Worm (Caenorhabditis elegans) whole organism, L4 larva: Measurements from ENCODE around the gene math-33.

ENCODE experiments used
- F10B5.3 ChIP-seq: sonication (generic microtip); optimal IDR thresholded peaks from 2 replicates; lab custom pipeline; 2016; ENCODE audit warnings: mild to moderate bottlenecking, missing genetic modification characterization, missing compliant biosample characterization
- F44E2.7 ChIP-seq: fragments of 200-800 bp; sonication (Bioruptor generic); IDR thresholded peaks from 2 replicates; pipeline ENCODE4 v2.1.2; 2022; ENCODE audit warnings: missing genetic modification characterization, missing compliant biosample characterization
- T26A8.4 ChIP-seq: fragments of 200-800 bp; sonication (Bioruptor generic); IDR thresholded peaks from 2 replicates; pipeline ENCODE4 v1.3.6; 2022; ENCODE audit warnings: missing genetic modification characterization, missing compliant biosample characterization
- Y105C5A.15 ChIP-seq: fragments of 200-800 bp; sonication (Bioruptor generic); IDR thresholded peaks from 2 replicates; pipeline ENCODE4 v1.3.6; 2022; ENCODE audit warnings: missing genetic modification characterization, missing compliant biosample characterization
- ZK546.5 ChIP-seq, 2 experiments: sonication (generic microtip); optimal IDR thresholded peaks; 2 replicates each; lab custom pipeline; 2017; ENCODE audit warnings: missing biosample characterization in 2 of 2, missing genetic modification characterization in 2 of 2
- aly-2 ChIP-seq: sonication (generic microtip); optimal IDR thresholded peaks from 2 replicates; lab custom pipeline; 2018; ENCODE audit warnings: missing biosample characterization, missing genetic modification characterization
- attf-4 ChIP-seq: sonication (generic microtip); optimal IDR thresholded peaks from 3 replicates; lab custom pipeline; 2017; ENCODE audit warnings: missing biosample characterization, missing genetic modification characterization
- ceh-20 ChIP-seq: fragments of 200-800 bp; sonication (Bioruptor generic); IDR thresholded peaks from 2 replicates; pipeline ENCODE4 v1.3.6; 2022; ENCODE audit warnings: missing genetic modification reagents, missing genetic modification characterization, missing compliant biosample characterization
- ces-1 ChIP-seq: fragments of 150-350 bp; sonication (generic microtip); optimal IDR thresholded peaks from 4 replicates; lab custom pipeline; 2014; ENCODE audit warnings: missing biosample characterization, missing genetic modification reagents, missing genetic modification characterization
- daf-12 ChIP-seq: fragments of 150-350 bp; optimal IDR thresholded peaks from 2 replicates; lab custom pipeline; 2014; ENCODE audit warnings: missing biosample characterization, missing genetic modification reagents, missing genetic modification characterization
- daf-16 ChIP-seq, 3 experiments: sonication (generic microtip); optimal IDR thresholded peaks; 2 replicates each; lab custom pipeline; 2016 to 2017; ENCODE audit warnings: missing genetic modification characterization in 3 of 3, missing genetic modification reagents in 3 of 3, mild to moderate bottlenecking in 2 of 3, missing compliant biosample characterization in 2 of 3, missing biosample characterization in 1 of 3, moderate library complexity in 1 of 3
- dpl-1 ChIP-seq: fragments of 150-350 bp; optimal IDR thresholded peaks from 2 replicates; lab custom pipeline; 2014; ENCODE audit warnings: missing biosample characterization, missing genetic modification reagents, missing genetic modification characterization
- duxl-1 ChIP-seq: sonication (generic microtip); optimal IDR thresholded peaks from 2 replicates; lab custom pipeline; 2016; ENCODE audit warnings: mild to moderate bottlenecking, missing genetic modification characterization, moderate library complexity, missing compliant biosample characterization; ENCODE audit not compliant: poor library complexity
- egl-43 ChIP-seq: fragments of 200-800 bp; sonication (Bioruptor generic); IDR thresholded peaks from 2 replicates; pipeline ENCODE4 v1.3.6; 2022; ENCODE audit warnings: missing genetic modification reagents, missing genetic modification characterization, missing compliant biosample characterization
- fkh-10 ChIP-seq: fragments of 150-350 bp; optimal IDR thresholded peaks from 2 replicates; lab custom pipeline; 2014; ENCODE audit warnings: missing biosample characterization, missing genetic modification reagents, missing genetic modification characterization
- gei-8 ChIP-seq: fragments of 200-800 bp; sonication (Bioruptor generic); optimal IDR thresholded peaks from 2 replicates; lab custom pipeline; 2018; ENCODE audit warnings: mild to moderate bottlenecking, missing genetic modification characterization, missing compliant biosample characterization
- hif-1 ChIP-seq, 2 experiments: sonication (generic microtip); optimal IDR thresholded peaks; 2 replicates each; lab custom pipeline; 2016 to 2017; ENCODE audit warnings: missing compliant biosample characterization in 2 of 2, missing genetic modification characterization in 2 of 2, missing genetic modification reagents in 2 of 2, missing genotype in 2 of 2, mild to moderate bottlenecking in 1 of 2
- hlh-11 ChIP-seq: fragments of 200-800 bp; sonication (Bioruptor generic); optimal IDR thresholded peaks from 2 replicates; lab custom pipeline; 2018; ENCODE audit warnings: mild to moderate bottlenecking, missing genetic modification characterization, missing compliant biosample characterization
- hlh-30 ChIP-seq: sonication (generic microtip); optimal IDR thresholded peaks from 2 replicates; lab custom pipeline; 2017; ENCODE audit warnings: antibody characterized with exemption, mild to moderate bottlenecking, missing genetic modification characterization, missing compliant biosample characterization; ENCODE audit not compliant: insufficient read depth
- hmg-1.1 ChIP-seq: fragments of 200-800 bp; sonication (Bioruptor generic); IDR thresholded peaks from 2 replicates; pipeline ENCODE4 v1.3.6; 2022; ENCODE audit warnings: missing genetic modification reagents, missing genetic modification characterization, missing compliant biosample characterization
- lim-7 ChIP-seq: fragments of 200-800 bp; sonication (Bioruptor generic); IDR thresholded peaks from 2 replicates; pipeline ENCODE4 v1.3.6; 2022; ENCODE audit warnings: missing genetic modification characterization, missing compliant biosample characterization
- lin-13 ChIP-seq: fragments of 150-350 bp; optimal IDR thresholded peaks from 2 replicates; lab custom pipeline; 2014; ENCODE audit warnings: missing biosample characterization, missing genetic modification reagents, missing genetic modification characterization
- lin-29 ChIP-seq: fragments of 200-800 bp; sonication (Bioruptor generic); IDR thresholded peaks from 2 replicates; pipeline ENCODE4 v1.3.6; 2022; ENCODE audit warnings: missing genetic modification reagents, missing genetic modification characterization, missing compliant biosample characterization
- lin-39 ChIP-seq: fragments of 150-350 bp; optimal IDR thresholded peaks from 2 replicates; lab custom pipeline; 2014; ENCODE audit warnings: missing biosample characterization, missing genetic modification reagents, missing genetic modification characterization
- lsy-2 ChIP-seq, 2 experiments: fragments of 150-350 bp in 1 of 2; sonication (generic microtip) in 1 of 2; optimal IDR thresholded peaks; 2 replicates each; lab custom pipeline; 2014 to 2017; ENCODE audit warnings: missing biosample characterization in 2 of 2, missing genetic modification characterization in 2 of 2
- madf-5 ChIP-seq, 2 experiments: fragments of 200-800 bp; sonication (Bioruptor generic); IDR thresholded peaks; 2 replicates each; pipeline ENCODE4 v1.3.6; 2022; ENCODE audit warnings: missing compliant biosample characterization in 2 of 2, missing genetic modification characterization in 2 of 2
- mdt-29 ChIP-seq: fragments of 200-800 bp; sonication (Bioruptor generic); IDR thresholded peaks from 2 replicates; pipeline ENCODE4 v1.3.6; 2022; ENCODE audit warnings: missing genetic modification reagents, missing genetic modification characterization, missing compliant biosample characterization
- mxl-2 ChIP-seq: fragments of 200-800 bp; sonication (Bioruptor generic); conservative IDR thresholded peaks from 2 replicates; pipeline ENCODE4 v1.3.6; 2022; ENCODE audit warnings: missing genetic modification reagents, missing genetic modification characterization, missing compliant biosample characterization
- mxl-3 ChIP-seq: fragments of 200-800 bp; sonication (Bioruptor generic); optimal IDR thresholded peaks from 2 replicates; lab custom pipeline; 2018; ENCODE audit warnings: mild to moderate bottlenecking, missing genetic modification characterization, missing compliant biosample characterization
- nhr-10 ChIP-seq: fragments of 150-350 bp; optimal IDR thresholded peaks from 2 replicates; lab custom pipeline; 2014; ENCODE audit warnings: missing biosample characterization, missing genetic modification characterization
- nhr-102 ChIP-seq: sonication (generic microtip); optimal IDR thresholded peaks from 2 replicates; lab custom pipeline; 2016; ENCODE audit warnings: mild to moderate bottlenecking, missing genetic modification characterization, moderate library complexity, missing compliant biosample characterization
- nhr-111 ChIP-seq: fragments of 200-800 bp; sonication (Bioruptor generic); optimal IDR thresholded peaks from 2 replicates; lab custom pipeline; 2018; ENCODE audit warnings: mild to moderate bottlenecking, missing genetic modification characterization, missing compliant biosample characterization
- nhr-237 ChIP-seq: sonication (generic microtip); optimal IDR thresholded peaks from 2 replicates; lab custom pipeline; 2017; ENCODE audit warnings: missing biosample characterization, missing genetic modification characterization
- nhr-28 ChIP-seq: fragments of 150-350 bp; optimal IDR thresholded peaks from 2 replicates; lab custom pipeline; 2014; ENCODE audit warnings: missing biosample characterization, missing genetic modification characterization
- nhr-41 ChIP-seq: fragments of 200-800 bp; sonication (Bioruptor generic); IDR thresholded peaks from 2 replicates; pipeline ENCODE4 v1.3.6; 2022; ENCODE audit warnings: missing genetic modification reagents, missing genetic modification characterization, missing compliant biosample characterization
- nhr-42 ChIP-seq: fragments of 200-800 bp; sonication (Bioruptor generic); IDR thresholded peaks from 2 replicates; pipeline ENCODE4 v1.3.6; 2022; ENCODE audit warnings: missing genetic modification characterization, missing compliant biosample characterization
- nhr-77 ChIP-seq: fragments of 150-350 bp; optimal IDR thresholded peaks from 2 replicates; lab custom pipeline; 2014; ENCODE audit warnings: missing biosample characterization, missing genetic modification characterization
- pha-4 ChIP-seq, 2 experiments: fragments of 150-350 bp in 1 of 2; fragments of 200-800 bp in 1 of 2; sonication (Bioruptor generic) in 1 of 2; IDR thresholded peaks in 1 of 2; optimal IDR thresholded peaks in 1 of 2; 2 replicates each; pipeline versions ENCODE4 v1.3.6 to Lab custom; 2014 to 2022; ENCODE audit warnings: missing genetic modification characterization in 2 of 2, missing genetic modification reagents in 2 of 2, missing biosample characterization in 1 of 2, missing compliant biosample characterization in 1 of 2
- php-3 ChIP-seq: fragments of 200-800 bp; sonication (Bioruptor generic); IDR thresholded peaks from 2 replicates; pipeline ENCODE4 v1.3.6; 2022; ENCODE audit warnings: missing genetic modification reagents, missing genetic modification characterization, missing compliant biosample characterization
- rbr-2 ChIP-seq: sonication (generic microtip); optimal IDR thresholded peaks from 2 replicates; lab custom pipeline; 2016; ENCODE audit warnings: missing genotype, missing genetic modification characterization, missing compliant biosample characterization
- saeg-2 ChIP-seq: fragments of 200-800 bp; sonication (Bioruptor generic); IDR thresholded peaks from 2 replicates; pipeline ENCODE4 v1.3.6; 2022; ENCODE audit warnings: missing genetic modification reagents, missing genetic modification characterization, missing compliant biosample characterization
- set-16 ChIP-seq: fragments of 200-800 bp; sonication (Bioruptor generic); IDR thresholded peaks from 2 replicates; pipeline ENCODE4 v1.3.6; 2022; ENCODE audit warnings: missing genetic modification reagents, missing genetic modification characterization, missing compliant biosample characterization
- spr-1 ChIP-seq: sonication (generic microtip); optimal IDR thresholded peaks from 2 replicates; lab custom pipeline; 2016; ENCODE audit warnings: mild to moderate bottlenecking, missing genetic modification characterization, missing compliant biosample characterization
- tra-1 ChIP-seq: fragments of 200-800 bp; sonication (Bioruptor generic); IDR thresholded peaks from 2 replicates; pipeline ENCODE4 v1.3.6; 2022; ENCODE audit warnings: missing genetic modification reagents, missing genetic modification characterization, missing compliant biosample characterization
- unc-62 ChIP-seq, 3 experiments: fragments of 150-350 bp in 1 of 3; sonication (generic microtip); optimal IDR thresholded peaks in 2 of 3; peaks in 1 of 3; 1 replicate in 1 of 3; 2 replicates in 2 of 3; lab custom pipeline; 2014 to 2017; ENCODE audit warnings: missing biosample characterization in 3 of 3, missing genetic modification characterization in 3 of 3, missing genetic modification reagents in 3 of 3, missing genotype in 1 of 3
- zip-11 ChIP-seq: fragments of 200-800 bp; sonication (Bioruptor generic); IDR thresholded peaks from 2 replicates; pipeline ENCODE4 v1.3.6; 2022; ENCODE audit warnings: missing genetic modification characterization, missing compliant biosample characterization

The math-33 gene

DNA sequence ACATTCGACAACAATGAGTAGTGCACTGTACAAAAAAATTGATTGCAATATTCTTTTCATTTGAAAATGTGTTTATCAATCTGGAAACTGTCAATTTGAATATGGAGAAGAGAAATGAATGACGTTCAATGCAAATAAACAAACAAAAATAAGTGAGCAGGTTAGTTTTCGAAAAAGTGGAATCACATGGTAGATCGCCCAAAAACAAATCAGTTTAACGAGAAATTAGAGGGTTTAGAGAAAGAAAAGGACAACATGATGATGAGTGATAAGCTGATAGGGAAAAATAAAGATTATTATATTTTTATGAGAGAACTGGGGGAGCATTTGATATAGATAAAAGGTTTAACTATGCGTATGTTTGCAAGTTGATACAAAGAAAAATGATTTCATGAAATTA is 44.4 kb upstream of the math-33 start, which contains the start of gene T04C12.8 (continued):
- TF ChIP-seq lin-39 (tag; lab: Kevin White, UChicago): no peak
- no peak for TF ChIP-seq ces-1 (GFP tag; lab: Kevin White, UChicago)
- no peak for TF ChIP-seq nhr-237 (tag; lab: Kevin White, UChicago)
- TF ChIP-seq dpl-1 (GFP tag; lab: Kevin White, UChicago): no peak
- no peak for TF ChIP-seq duxl-1
- peak; percentile 92 for TF ChIP-seq nhr-77
- no peak for TF ChIP-seq fkh-10 (GFP tag; lab: Kevin White, UChicago)
- no peak for TF ChIP-seq daf-12 (tag; lab: Kevin White, UChicago)
- TF ChIP-seq nhr-102: peak; percentile 82
- TF ChIP-seq nhr-10 (tag; lab: Kevin White, UChicago): no peak
- TF ChIP-seq mxl-2 (GFP tag; lab: Robert Waterston, UW): no peak
- TF ChIP-seq nhr-42 (GFP tag; lab: Robert Waterston, UW): 0 out of 2 replicates have a peak, but pooled peaks have one; percentile 5
- 0 out of 2 replicates have a peak, but pooled peaks have one; percentile 41 for TF ChIP-seq ceh-20 (GFP tag; lab: Robert Waterston, UW)
- TF ChIP-seq gei-8 (GFP tag; lab: Kevin White, UChicago): no peak
- no peak for TF ChIP-seq rbr-2 (tag; lab: Kevin White, UChicago)
- TF ChIP-seq egl-43 (GFP tag; lab: Robert Waterston, UW): no peak
- TF ChIP-seq madf-5 (GFP tag; IDR thresholded peaks at IDR 0.05; lab: Robert Waterston, UW): no peak
- TF ChIP-seq F44E2.7 (GFP tag; lab: Robert Waterston, UW): no peak
- no peak for TF ChIP-seq attf-4 (tag; lab: Kevin White, UChicago)
- peak in 1 of 2 experiments; percentile 27 for TF ChIP-seq hif-1 (tag; optimal IDR thresholded peaks at IDR 0.05; lab: Kevin White, UChicago)

DNA sequence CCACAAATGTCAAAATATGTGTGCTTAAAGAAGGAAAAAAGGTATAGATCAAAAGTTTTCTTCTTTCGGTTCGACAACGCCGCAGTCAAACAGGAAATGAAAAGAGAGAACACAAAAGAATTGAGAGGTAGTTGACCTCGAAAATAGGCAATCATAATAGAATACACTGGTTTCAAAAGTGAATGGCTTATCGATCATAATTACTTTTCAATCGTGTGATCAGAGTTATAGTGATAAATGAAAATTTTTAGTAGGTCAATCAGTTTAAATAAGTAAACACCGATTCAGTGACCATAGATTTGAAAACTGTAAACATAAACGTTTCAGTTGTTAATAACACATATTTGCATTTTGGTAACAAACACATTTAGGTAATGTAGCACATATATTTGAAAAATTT is 43.3 kb upstream of the math-33 start:
- TF ChIP-seq php-3 (no peak), nhr-102 (no peak), nhr-111 (GFP tag; lab: Kevin White, UChicago) (no peak), hlh-30 (tag; lab: Kevin White, UChicago) (peak; percentile 40), unc-62 (GFP tag; optimal IDR thresholded peaks at IDR 0.05 in 1 of 2; lab: Kevin White, UChicago) (peak in 1 of 2 experiments; percentile 15), unc-62 (tag; optimal IDR thresholded peaks at IDR 0.05; lab: Kevin White, UChicago) (no peak), mxl-2 (GFP tag; lab: Robert Waterston, UW) (no peak), ces-1 (GFP tag; lab: Kevin White, UChicago) (no peak), saeg-2 (GFP tag; lab: Robert Waterston, UW) (no peak), nhr-41 (no peak), lin-13 (no peak), daf-16 (GFP tag; optimal IDR thresholded peaks at IDR 0.05; lab: Kevin White, UChicago) (no peak), daf-16 (tag; optimal IDR thresholded peaks at IDR 0.05; lab: Kevin White, UChicago) (peak; percentile 99), duxl-1 (no peak), hlh-11 (peak; percentile 60), set-16 (GFP tag; lab: Robert Waterston, UW) (no peak), mxl-3 (GFP tag; lab: Kevin White, UChicago) (no peak), ZK546.5 (tag; optimal IDR thresholded peaks at IDR 0.05; lab: Kevin White, UChicago) (no peak), attf-4 (tag; lab: Kevin White, UChicago) (no peak), F44E2.7 (GFP tag; lab: Robert Waterston, UW) (no peak), T26A8.4 (no peak), aly-2 (tag; lab: Kevin White, UChicago) (no peak), nhr-28 (tag; lab: Kevin White, UChicago) (peak; percentile 89), pha-4 (GFP tag; IDR thresholded peaks at IDR 0.05; lab: Robert Waterston, UW) (no peak), pha-4 (tag; optimal IDR thresholded peaks at IDR 0.05; lab: Kevin White, UChicago) (no peak), daf-12 (tag; lab: Kevin White, UChicago) (no peak), lin-29 (GFP tag; lab: Robert Waterston, UW) (no peak), tra-1 (GFP tag; lab: Robert Waterston, UW) (no peak), nhr-77 (peak; percentile 85), zip-11 (no peak), F10B5.3 (tag; lab: Kevin White, UChicago) (no peak), Y105C5A.15 (GFP tag; lab: Robert Waterston, UW) (no peak), spr-1 (tag; lab: Kevin White, UChicago) (no peak), madf-5 (GFP tag; IDR thresholded peaks at IDR 0.05; lab: Robert Waterston, UW) (no peak), lin-39 (tag; lab: Kevin White, UChicago) (no peak), hmg-1.1 (no peak), mdt-29 (GFP tag; lab: Robert Waterston, UW) (no peak), lsy-2 (tag; optimal IDR thresholded peaks at IDR 0.05; lab: Kevin White, UChicago) (peak in 1 of 2 experiments; percentile 27), lim-7 (GFP tag; lab: Robert Waterston, UW) (no peak)
